Fruit fly (Drosophila melanogaster) whole organism, adult: Measurements from ENCODE around the gene CG46504.
"Not testable (repeated sequence)": the region's sequence is repeated elsewhere in the genome, so short reads cannot be mapped to it uniquely, and the experiment has no call there.

Experiments used
- Clk ChIP-seq: fragments of 200-800 bp; sonication (Bioruptor generic); optimal IDR thresholded peaks from 2 replicates; lab custom pipeline; 2017; ENCODE audit warnings: missing biosample characterization, missing genetic modification characterization
- Crg-1 ChIP-seq: fragments of 200-800 bp; sonication (Bioruptor generic); optimal IDR thresholded peaks from 2 replicates; lab custom pipeline; 2016; ENCODE audit warnings: missing biosample characterization, missing genetic modification characterization
- Hr96 ChIP-seq: fragments of 200-800 bp; sonication (Bioruptor generic); optimal IDR thresholded peaks from 2 replicates; lab custom pipeline; 2016; ENCODE audit warnings: missing biosample characterization, missing genetic modification characterization
- cic ChIP-seq: fragments of 200-800 bp; sonication (Bioruptor generic); optimal IDR thresholded peaks from 2 replicates; lab custom pipeline; 2017; ENCODE audit warnings: missing biosample characterization, mild to moderate bottlenecking, missing genetic modification characterization, moderate library complexity
- ovo ChIP-seq: fragments of 200-800 bp; sonication (Bioruptor generic); optimal IDR thresholded peaks from 2 replicates; lab custom pipeline; 2016; ENCODE audit warnings: missing biosample characterization, missing genetic modification characterization
- tj ChIP-seq: fragments of 200-800 bp; sonication (Bioruptor generic); optimal IDR thresholded peaks from 3 replicates; lab custom pipeline; 2017; ENCODE audit warnings: missing biosample characterization, mild to moderate bottlenecking, missing genetic modification characterization, moderate library complexity

CG46504 gene

DNA sequence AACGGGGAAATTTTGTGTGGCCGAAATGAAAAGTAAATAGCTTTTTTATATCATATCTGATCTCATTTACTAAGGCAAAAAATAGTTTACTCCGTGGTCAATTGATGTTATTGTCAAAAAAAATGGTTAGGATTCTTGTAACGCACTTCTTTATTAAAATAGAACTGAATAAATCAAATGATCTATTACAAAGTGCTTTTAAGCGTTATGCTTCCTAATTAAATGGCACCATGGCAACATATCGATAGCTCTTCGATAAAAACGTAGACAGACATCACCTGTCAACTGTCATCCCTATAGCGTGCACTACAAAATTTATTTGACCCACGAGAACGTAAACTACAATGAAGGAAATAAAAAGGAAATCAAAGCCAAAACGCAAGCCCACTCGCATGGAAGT is 44.4 kb downstream of the CG46504 start, which contains the start of gene CG46513:
TSS of gene CG46513 (plus strand) at position 301 of the 400 bp plus-strand sequence.
- TF ChIP-seq tj (GFP tag; lab: Kevin White, UChicago); Crg-1; cic (GFP tag; lab: Kevin White, UChicago): not testable (repeated sequence)

- not testable (repeated sequence) for TF ChIP-seq Hr96, Clk, ovo (GFP tag; lab: Kevin White, UChicago)
Observed at dm6 chrX:22196874-22197273, 49.3 kb downstream of the CG46504 start, which contains the start of gene CG46514. TSS of gene CG46514 (plus strand) at chrX:22197174.
